Worm (Caenorhabditis elegans) whole organism, young adult: ENCODE results near the gene F09E5.8.

Source experiments
- F10E7.11 ChIP-seq: sonication (generic microtip); optimal IDR thresholded peaks from 2 replicates; lab custom pipeline; 2017; ENCODE audit warnings: mild to moderate bottlenecking, missing genetic modification characterization, moderate library complexity, missing compliant biosample characterization
- K12H6.12 ChIP-seq: fragments of 200-800 bp; sonication (Bioruptor generic); optimal IDR thresholded peaks from 2 replicates; lab custom pipeline; 2018; ENCODE audit warnings: mild to moderate bottlenecking, missing genetic modification characterization, missing compliant biosample characterization
- Y53F4B.3 ChIP-seq: fragments of 200-800 bp; sonication (Bioruptor generic); IDR thresholded peaks from 2 replicates; pipeline ENCODE4 v1.3.6; 2022; ENCODE audit warnings: missing genetic modification reagents, missing genetic modification characterization, missing compliant biosample characterization
- dox-1 ChIP-seq: fragments of 200-800 bp; sonication (Bioruptor generic); IDR thresholded peaks from 2 replicates; pipeline ENCODE4 v1.3.6; 2022; ENCODE audit warnings: missing genetic modification reagents, missing genetic modification characterization, missing compliant biosample characterization
- madf-8 ChIP-seq: fragments of 200-800 bp; sonication (Bioruptor generic); conservative IDR thresholded peaks from 2 replicates; pipeline ENCODE4 v1.3.6; 2022; ENCODE audit warnings: missing genetic modification reagents, missing genetic modification characterization, missing compliant biosample characterization
- mxl-1 ChIP-seq: sonication (generic microtip); optimal IDR thresholded peaks from 2 replicates; lab custom pipeline; 2016; ENCODE audit warnings: missing genetic modification characterization, missing compliant biosample characterization
- nhr-80 ChIP-seq: sonication (generic microtip); optimal IDR thresholded peaks from 2 replicates; lab custom pipeline; 2016; ENCODE audit warnings: missing genetic modification characterization, missing compliant biosample characterization
- tbp1 ChIP-seq: fragments of 200-800 bp; sonication (Bioruptor generic); optimal IDR thresholded peaks from 2 replicates; lab custom pipeline; 2018; ENCODE audit warnings: mild to moderate bottlenecking, missing genetic modification characterization, missing compliant biosample characterization
- unc-62 ChIP-seq: fragments of 150-350 bp; optimal IDR thresholded peaks from 2 replicates; lab custom pipeline; 2014; ENCODE audit warnings: missing biosample characterization, missing genetic modification reagents, missing genetic modification characterization

- TF ChIP-seq Y53F4B.3 (GFP tag; lab: Robert Waterston, UW) (no peak), mxl-1 (tag; lab: Kevin White, UChicago) (no peak), dox-1 (GFP tag; lab: Robert Waterston, UW) (no peak), unc-62 (no peak), madf-8 (GFP tag; lab: Robert Waterston, UW) (no peak), tbp1 (GFP tag; lab: Kevin White, UChicago) (no peak), F10E7.11 (tag; lab: Kevin White, UChicago) (no peak), nhr-80 (tag; lab: Kevin White, UChicago) (no peak), K12H6.12 (no peak)
Observed at ce11 chrII:5326891-5327290, 23.6 kb upstream of the F09E5.8 start.
